Fruit fly (Drosophila melanogaster) whole organism, prepupa: ENCODE results near the gene galene.

ENCODE experiments used
- CG10631 ChIP-seq: fragments of 200-800 bp; sonication (Bioruptor generic); optimal IDR thresholded peaks from 2 replicates; lab custom pipeline; 2016; ENCODE audit warnings: missing biosample characterization, missing genetic modification characterization
- CG11902 ChIP-seq: fragments of 200-800 bp; sonication (Bioruptor generic); optimal IDR thresholded peaks from 3 replicates; lab custom pipeline; 2016; ENCODE audit warnings: missing biosample characterization, missing genetic modification characterization
- CG15336 ChIP-seq: fragments of 200-800 bp; sonication (Bioruptor generic); IDR thresholded peaks from 2 replicates; pipeline ENCODE4 v1.3.6; 2022; ENCODE audit warnings: missing biosample characterization, missing genetic modification characterization
- CG31627 ChIP-seq: fragments of 200-800 bp; sonication (Bioruptor generic); optimal IDR thresholded peaks from 3 replicates; lab custom pipeline; 2016; ENCODE audit warnings: missing biosample characterization, missing genetic modification characterization
- CG32006 ChIP-seq: fragments of 200-800 bp; sonication (Bioruptor generic); optimal IDR thresholded peaks from 3 replicates; lab custom pipeline; 2017; ENCODE audit warnings: missing biosample characterization, mild to moderate bottlenecking, missing genetic modification characterization
- CG3919 ChIP-seq: fragments of 200-800 bp; sonication (Bioruptor generic); optimal IDR thresholded peaks from 3 replicates; lab custom pipeline; 2016; ENCODE audit warnings: missing biosample characterization, missing genetic modification characterization
- CG4318 ChIP-seq: fragments of 200-800 bp; sonication (Bioruptor generic); optimal IDR thresholded peaks from 3 replicates; lab custom pipeline; 2017; ENCODE audit warnings: missing biosample characterization, mild to moderate bottlenecking, missing genetic modification characterization
- CG6163 ChIP-seq: fragments of 200-800 bp; sonication (Bioruptor generic); IDR thresholded peaks from 3 replicates; pipeline ENCODE4 v1.3.6; 2022; ENCODE audit warnings: missing biosample characterization, missing genetic modification characterization
- CG6792 ChIP-seq: fragments of 200-800 bp; sonication (Bioruptor generic); optimal IDR thresholded peaks from 3 replicates; lab custom pipeline; 2016; ENCODE audit warnings: missing biosample characterization, missing genetic modification characterization
- CG6854 ChIP-seq: fragments of 200-800 bp; sonication (Bioruptor generic); optimal IDR thresholded peaks from 2 replicates; lab custom pipeline; 2017; ENCODE audit warnings: missing biosample characterization, mild to moderate bottlenecking, missing genetic modification characterization
- CG7368 ChIP-seq: fragments of 200-800 bp; sonication (Bioruptor generic); optimal IDR thresholded peaks from 3 replicates; lab custom pipeline; 2016; ENCODE audit warnings: missing biosample characterization, missing genetic modification characterization
- CG8319 ChIP-seq: fragments of 200-800 bp; sonication (Bioruptor generic); optimal IDR thresholded peaks from 3 replicates; lab custom pipeline; 2016; ENCODE audit warnings: missing biosample characterization, missing genetic modification characterization
- Eip93F ChIP-seq: fragments of 200-800 bp; sonication (Bioruptor generic); optimal IDR thresholded peaks from 2 replicates; lab custom pipeline; 2016; ENCODE audit warnings: missing biosample characterization, mild to moderate bottlenecking, missing genetic modification characterization
- Ets96B ChIP-seq: fragments of 200-800 bp; optimal IDR thresholded peaks from 2 replicates; lab custom pipeline; 2019; ENCODE audit warnings: missing biosample characterization, mild to moderate bottlenecking, missing genetic modification characterization, moderate library complexity
- Gug ChIP-seq: fragments of 200-800 bp; sonication (Bioruptor generic); IDR thresholded peaks from 2 replicates; pipeline ENCODE4 v1.3.6; 2022; ENCODE audit warnings: missing biosample characterization, missing genetic modification characterization
- Hr38 ChIP-seq: sonication (Bioruptor generic); optimal IDR thresholded peaks from 2 replicates; lab custom pipeline; 2016; ENCODE audit warnings: missing biosample characterization, missing genetic modification characterization
- Hr4 ChIP-seq: fragments of 200-800 bp; sonication (Bioruptor generic); optimal IDR thresholded peaks from 3 replicates; lab custom pipeline; 2016; ENCODE audit warnings: missing biosample characterization, missing genetic modification characterization
- Lpt ChIP-seq: fragments of 200-800 bp; sonication (Bioruptor generic); optimal IDR thresholded peaks from 3 replicates; lab custom pipeline; 2016; ENCODE audit warnings: missing biosample characterization, missing genetic modification characterization
- Met ChIP-seq: fragments of 200-800 bp; sonication (Bioruptor generic); optimal IDR thresholded peaks from 3 replicates; lab custom pipeline; 2016; ENCODE audit warnings: missing biosample characterization, missing genetic modification characterization
- Smox ChIP-seq: fragments of 200-800 bp; sonication (Bioruptor generic); optimal IDR thresholded peaks from 3 replicates; lab custom pipeline; 2016; ENCODE audit warnings: missing biosample characterization, missing genetic modification characterization
- Sox102F ChIP-seq: fragments of 200-800 bp; sonication (Bioruptor generic); optimal IDR thresholded peaks from 2 replicates; lab custom pipeline; 2016; ENCODE audit warnings: missing biosample characterization, mild to moderate bottlenecking, missing genetic modification characterization
- Sox14 ChIP-seq: fragments of 200-800 bp; sonication (Bioruptor generic); optimal IDR thresholded peaks from 3 replicates; lab custom pipeline; 2016; ENCODE audit warnings: missing biosample characterization, missing genetic modification characterization
- cyc ChIP-seq: fragments of 200-800 bp; sonication (Bioruptor generic); optimal IDR thresholded peaks from 3 replicates; lab custom pipeline; 2016; ENCODE audit warnings: missing biosample characterization, missing genetic modification characterization
- eg ChIP-seq: fragments of 200-800 bp; sonication (Bioruptor generic); IDR thresholded peaks from 3 replicates; pipeline ENCODE4 v1.3.6; 2022; ENCODE audit warnings: missing biosample characterization, missing genetic modification characterization
- esn ChIP-seq: fragments of 200-800 bp; sonication (Bioruptor generic); optimal IDR thresholded peaks from 2 replicates; lab custom pipeline; 2016; ENCODE audit warnings: missing biosample characterization, mild to moderate bottlenecking, missing genetic modification characterization, moderate library complexity
- net ChIP-seq: fragments of 200-800 bp; sonication (Bioruptor generic); optimal IDR thresholded peaks from 3 replicates; lab custom pipeline; 2016; ENCODE audit warnings: missing biosample characterization, missing genetic modification characterization
- pdm3 ChIP-seq: fragments of 200-800 bp; sonication (Bioruptor generic); optimal IDR thresholded peaks from 3 replicates; lab custom pipeline; 2016; ENCODE audit warnings: missing biosample characterization, missing genetic modification characterization
- ss ChIP-seq, 2 experiments: fragments of 200-800 bp; sonication (Bioruptor generic); optimal IDR thresholded peaks; 2 replicates in 1 of 2; 3 replicates in 1 of 2; lab custom pipeline; 2017 to 2018; ENCODE audit warnings: mild to moderate bottlenecking in 2 of 2, missing biosample characterization in 2 of 2, missing genetic modification characterization in 2 of 2, moderate library complexity in 1 of 2
- svp ChIP-seq: fragments of 200-800 bp; sonication (Bioruptor generic); peaks from one replicate; lab custom pipeline; 2016; ENCODE audit warnings: missing biosample characterization, missing genetic modification characterization

Gene galene

DNA sequence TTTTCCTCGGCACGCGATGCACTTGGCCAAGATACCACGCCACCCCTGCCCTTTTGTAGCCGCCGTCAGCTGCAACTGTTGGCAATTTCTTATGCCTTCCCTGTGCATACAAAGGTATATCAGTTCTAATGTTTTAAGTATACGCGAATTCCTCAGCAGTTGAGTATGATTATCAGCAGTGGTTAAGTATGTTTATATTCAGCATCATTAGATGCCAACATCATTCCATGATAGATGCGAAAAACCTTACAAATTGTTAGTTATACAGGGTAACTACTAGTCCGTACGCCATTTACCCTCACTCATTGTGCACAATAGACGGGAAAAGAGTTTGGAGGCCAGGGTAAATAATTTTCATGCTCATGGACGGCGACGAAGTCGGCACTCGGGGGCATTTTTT is 44.2 kb downstream of the galene start (continued):
- TF ChIP-seq CG6854 (GFP tag; lab: Kevin White, UChicago) (no peak), CG11902 (no peak), Met (GFP tag; lab: Kevin White, UChicago) (peak; percentile 1), CG6792 (GFP tag; lab: Kevin White, UChicago) (no peak), CG32006 (GFP tag; lab: Kevin White, UChicago) (peak; percentile 62), Ets96B (tag; lab: Kevin White, UChicago) (no peak), Hr4 (GFP tag; lab: Kevin White, UChicago) (peak; percentile 52), pdm3 (GFP tag; lab: Kevin White, UChicago) (peak; percentile 62), CG15336 (peak; percentile 62), CG10631 (GFP tag; lab: Kevin White, UChicago) (peak; percentile 21), eg (GFP tag; lab: Robert Waterston, UW) (peak; percentile 55; the same call in 2 of the 3 replicates), CG31627 (GFP tag; lab: Kevin White, UChicago) (peak; percentile 4), Lpt (GFP tag; lab: Kevin White, UChicago) (peak; percentile 16), net (peak; percentile 21), Eip93F (GFP tag; lab: Kevin White, UChicago) (no peak), Gug (GFP tag; lab: Robert Waterston, UW) (no peak), CG8319 (GFP tag; lab: Kevin White, UChicago) (no peak), Hr38 (GFP tag; lab: Kevin White, UChicago) (no peak), ss (GFP tag; optimal IDR thresholded peaks at IDR 0.05; lab: Kevin White, UChicago) (peak; percentile 3 to 15), CG4318 (no peak), cyc (GFP tag; lab: Kevin White, UChicago) (no peak), CG3919 (no peak), CG7368 (GFP tag; lab: Kevin White, UChicago) (no peak), Sox14 (GFP tag; lab: Kevin White, UChicago) (peak; percentile 45), CG6163 (GFP tag; lab: Robert Waterston, UW) (peak; percentile 58; the same call in 2 of the 3 replicates)
- TF ChIP-seq, all 60 proteins: peak for 24

DNA sequence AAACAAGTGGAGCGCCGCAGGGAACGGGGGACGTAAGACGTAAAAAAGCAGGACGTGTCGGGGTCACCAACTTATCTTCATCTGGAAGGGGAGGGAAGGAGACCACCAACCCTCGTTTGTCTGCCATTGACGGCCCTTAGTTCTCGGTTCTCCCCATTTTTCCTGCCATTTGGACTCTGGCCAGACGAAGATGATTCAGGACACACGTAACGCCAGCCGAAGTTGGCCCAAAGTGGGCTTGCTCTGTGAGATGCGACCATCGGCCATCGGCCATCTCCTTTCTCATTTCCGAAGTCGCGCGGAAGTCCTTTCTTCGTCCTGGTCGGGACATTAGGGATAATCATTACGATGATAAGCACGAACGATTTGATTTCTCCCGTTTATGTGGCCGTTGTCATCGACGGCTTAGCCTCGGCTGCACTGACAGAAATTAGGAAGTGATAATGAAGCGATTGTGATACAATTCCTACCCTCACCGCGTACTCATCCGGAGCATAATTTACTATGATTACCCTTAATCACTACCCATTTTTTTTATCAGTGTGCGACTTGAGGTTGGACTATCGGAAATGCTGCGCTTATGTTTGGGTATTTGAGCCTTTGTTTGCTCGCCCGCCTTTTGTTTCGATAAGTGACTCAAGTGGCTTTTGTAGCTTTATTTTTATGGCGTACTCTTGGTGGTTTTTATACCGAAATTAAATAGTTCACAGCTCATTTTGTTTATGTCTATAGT is 45.5 kb downstream of the galene start:
- TF ChIP-seq svp = no peak
- TF ChIP-seq esn (GFP tag; lab: Kevin White, UChicago) = no peak
- TF ChIP-seq Sox102F (GFP tag; lab: Kevin White, UChicago) = no peak
- TF ChIP-seq Hr38 (GFP tag; lab: Kevin White, UChicago) = no peak
- TF ChIP-seq Smox (GFP tag; lab: Kevin White, UChicago) = no peak
- no peak for TF ChIP-seq net
- TF ChIP-seq CG6792 (GFP tag; lab: Kevin White, UChicago) = no peak
- no peak for TF ChIP-seq Sox14 (GFP tag; lab: Kevin White, UChicago)
